Worm (Caenorhabditis elegans) whole organism, L4 larva: ENCODE data around the gene sdz-38.

ENCODE experiments used
- F37D6.2 ChIP-seq: sonication (generic microtip); optimal IDR thresholded peaks from 2 replicates; lab custom pipeline; 2016; ENCODE audit warnings: mild to moderate bottlenecking, missing genetic modification characterization, missing compliant biosample characterization
- F49E8.2 ChIP-seq: sonication (generic microtip); optimal IDR thresholded peaks from 2 replicates; lab custom pipeline; 2016; ENCODE audit warnings: missing compliant biosample characterization, mild to moderate bottlenecking, missing genetic modification characterization, borderline replicate concordance
- T20F7.1 ChIP-seq: fragments of 200-800 bp; sonication (Bioruptor generic); optimal IDR thresholded peaks from 2 replicates; lab custom pipeline; 2018; ENCODE audit warnings: mild to moderate bottlenecking, missing genetic modification characterization, missing compliant biosample characterization
- T26A8.4 ChIP-seq: fragments of 200-800 bp; sonication (Bioruptor generic); IDR thresholded peaks from 2 replicates; pipeline ENCODE4 v1.3.6; 2022; ENCODE audit warnings: missing genetic modification characterization, missing compliant biosample characterization
- Y48G9A.11 ChIP-seq: fragments of 200-800 bp; sonication (Bioruptor generic); IDR thresholded peaks from 2 replicates; pipeline ENCODE4 v1.3.6; 2022; ENCODE audit warnings: missing genetic modification reagents, missing genetic modification characterization, missing compliant biosample characterization
- Y5F2A.4 ChIP-seq: fragments of 200-800 bp; sonication (Bioruptor generic); optimal IDR thresholded peaks from 2 replicates; lab custom pipeline; 2018; ENCODE audit warnings: mild to moderate bottlenecking, missing genetic modification characterization, missing compliant biosample characterization
- ZK546.5 ChIP-seq, 2 experiments: sonication (generic microtip); optimal IDR thresholded peaks; 2 replicates each; lab custom pipeline; 2017; ENCODE audit warnings: missing biosample characterization in 2 of 2, missing genetic modification characterization in 2 of 2
- ceh-28 ChIP-seq: fragments of 150-350 bp; optimal IDR thresholded peaks from 2 replicates; lab custom pipeline; 2014; ENCODE audit warnings: missing biosample characterization, missing genetic modification reagents, missing genetic modification characterization
- ceh-62 ChIP-seq: sonication (generic microtip); optimal IDR thresholded peaks from 2 replicates; lab custom pipeline; 2017; ENCODE audit warnings: missing biosample characterization, missing genetic modification characterization
- ceh-82 ChIP-seq: sonication (generic microtip); optimal IDR thresholded peaks from 2 replicates; lab custom pipeline; 2017; ENCODE audit warnings: missing biosample characterization, missing genetic modification characterization
- daf-19 ChIP-seq: fragments of 200-800 bp; sonication (Bioruptor generic); conservative IDR thresholded peaks from 2 replicates; pipeline ENCODE4 v1.3.6; 2022; ENCODE audit warnings: missing genetic modification characterization, missing compliant biosample characterization
- daf-8 ChIP-seq: fragments of 200-800 bp; sonication (Bioruptor generic); IDR thresholded peaks from 2 replicates; pipeline ENCODE4 v1.3.6; 2022; ENCODE audit warnings: missing genetic modification characterization, missing compliant biosample characterization
- dmd-6 ChIP-seq: fragments of 200-800 bp; sonication (Bioruptor generic); IDR thresholded peaks from 2 replicates; pipeline ENCODE4 v1.3.6; 2022; ENCODE audit warnings: missing genetic modification reagents, missing genetic modification characterization, missing compliant biosample characterization
- dmd-8 ChIP-seq: fragments of 200-800 bp; sonication (Bioruptor generic); IDR thresholded peaks from 2 replicates; pipeline ENCODE4 v1.3.6; 2022; ENCODE audit warnings: missing genetic modification characterization, missing compliant biosample characterization
- dve-1 ChIP-seq: sonication (generic microtip); optimal IDR thresholded peaks from 2 replicates; lab custom pipeline; 2017; ENCODE audit warnings: antibody characterized with exemption, mild to moderate bottlenecking, missing genetic modification characterization, missing compliant biosample characterization; ENCODE audit not compliant: insufficient read depth
- egl-27 ChIP-seq: sonication (generic microtip); optimal IDR thresholded peaks from 3 replicates; lab custom pipeline; 2017; ENCODE audit warnings: missing biosample characterization, missing genetic modification reagents, missing genetic modification characterization
- hif-1 ChIP-seq, 2 experiments: sonication (generic microtip); optimal IDR thresholded peaks; 2 replicates each; lab custom pipeline; 2016 to 2017; ENCODE audit warnings: missing compliant biosample characterization in 2 of 2, missing genetic modification characterization in 2 of 2, missing genetic modification reagents in 2 of 2, missing genotype in 2 of 2, mild to moderate bottlenecking in 1 of 2
- hlh-11 ChIP-seq: fragments of 200-800 bp; sonication (Bioruptor generic); optimal IDR thresholded peaks from 2 replicates; lab custom pipeline; 2018; ENCODE audit warnings: mild to moderate bottlenecking, missing genetic modification characterization, missing compliant biosample characterization
- hlh-30 ChIP-seq: sonication (generic microtip); optimal IDR thresholded peaks from 2 replicates; lab custom pipeline; 2017; ENCODE audit warnings: antibody characterized with exemption, mild to moderate bottlenecking, missing genetic modification characterization, missing compliant biosample characterization; ENCODE audit not compliant: insufficient read depth
- jun-1 ChIP-seq: fragments of 150-350 bp; optimal IDR thresholded peaks from 2 replicates; lab custom pipeline; 2014; ENCODE audit warnings: missing biosample characterization, missing genetic modification reagents, missing genetic modification characterization
- lim-7 ChIP-seq: fragments of 200-800 bp; sonication (Bioruptor generic); IDR thresholded peaks from 2 replicates; pipeline ENCODE4 v1.3.6; 2022; ENCODE audit warnings: missing genetic modification characterization, missing compliant biosample characterization
- lin-1 ChIP-seq: fragments of 200-800 bp; sonication (Bioruptor generic); IDR thresholded peaks from 2 replicates; pipeline ENCODE4 v1.3.6; 2022; ENCODE audit warnings: missing genetic modification reagents, missing genetic modification characterization, missing compliant biosample characterization
- lin-29 ChIP-seq: fragments of 200-800 bp; sonication (Bioruptor generic); IDR thresholded peaks from 2 replicates; pipeline ENCODE4 v1.3.6; 2022; ENCODE audit warnings: missing genetic modification reagents, missing genetic modification characterization, missing compliant biosample characterization
- lin-38 ChIP-seq: fragments of 200-800 bp; sonication (Bioruptor generic); IDR thresholded peaks from 2 replicates; pipeline ENCODE4 v1.3.6; 2022; ENCODE audit warnings: missing genetic modification reagents, missing genetic modification characterization, missing compliant biosample characterization
- lin-39 ChIP-seq: fragments of 150-350 bp; optimal IDR thresholded peaks from 2 replicates; lab custom pipeline; 2014; ENCODE audit warnings: missing biosample characterization, missing genetic modification reagents, missing genetic modification characterization
- lsy-2 ChIP-seq, 2 experiments: fragments of 150-350 bp in 1 of 2; sonication (generic microtip) in 1 of 2; optimal IDR thresholded peaks; 2 replicates each; lab custom pipeline; 2014 to 2017; ENCODE audit warnings: missing biosample characterization in 2 of 2, missing genetic modification characterization in 2 of 2
- madf-5 ChIP-seq, 2 experiments: fragments of 200-800 bp; sonication (Bioruptor generic); IDR thresholded peaks; 2 replicates each; pipeline ENCODE4 v1.3.6; 2022; ENCODE audit warnings: missing compliant biosample characterization in 2 of 2, missing genetic modification characterization in 2 of 2
- madf-9 ChIP-seq: fragments of 200-800 bp; sonication (Bioruptor generic); conservative IDR thresholded peaks from 2 replicates; pipeline ENCODE4 v1.3.6; 2022; ENCODE audit warnings: missing genetic modification reagents, missing genetic modification characterization, missing compliant biosample characterization
- mdl-1 ChIP-seq, 2 experiments: fragments of 150-350 bp in 1 of 2; sonication (generic microtip) in 1 of 2; optimal IDR thresholded peaks; 2 replicates each; lab custom pipeline; 2014 to 2017; ENCODE audit warnings: missing biosample characterization in 2 of 2, missing genetic modification characterization in 2 of 2
- mep-1 ChIP-seq: fragments of 150-350 bp; sonication (generic microtip); optimal IDR thresholded peaks from 3 replicates; lab custom pipeline; 2014; ENCODE audit warnings: missing biosample characterization, missing genetic modification characterization
- mes-2 ChIP-seq: sonication (generic microtip); optimal IDR thresholded peaks from 2 replicates; lab custom pipeline; 2016; ENCODE audit warnings: missing genotype, mild to moderate bottlenecking, missing genetic modification characterization, missing compliant biosample characterization; ENCODE audit not compliant: poor library complexity, severe bottlenecking
- nhr-10 ChIP-seq: fragments of 150-350 bp; optimal IDR thresholded peaks from 2 replicates; lab custom pipeline; 2014; ENCODE audit warnings: missing biosample characterization, missing genetic modification characterization
- nhr-11 ChIP-seq: fragments of 150-350 bp; optimal IDR thresholded peaks from 2 replicates; lab custom pipeline; 2014; ENCODE audit warnings: missing biosample characterization, missing genetic modification characterization
- nhr-25 ChIP-seq: sonication (generic microtip); optimal IDR thresholded peaks from 2 replicates; lab custom pipeline; 2017; ENCODE audit warnings: missing genetic modification characterization, mild to moderate bottlenecking, missing compliant biosample characterization, antibody characterized with exemption, moderate library complexity, borderline replicate concordance; ENCODE audit not compliant: insufficient read depth
- nhr-42 ChIP-seq: fragments of 200-800 bp; sonication (Bioruptor generic); IDR thresholded peaks from 2 replicates; pipeline ENCODE4 v1.3.6; 2022; ENCODE audit warnings: missing genetic modification characterization, missing compliant biosample characterization
- nhr-48 ChIP-seq: sonication (generic microtip); optimal IDR thresholded peaks from 2 replicates; lab custom pipeline; 2016; ENCODE audit warnings: mild to moderate bottlenecking, missing genetic modification characterization, missing compliant biosample characterization
- nhr-6 ChIP-seq: fragments of 150-350 bp; optimal IDR thresholded peaks from 2 replicates; lab custom pipeline; 2014; ENCODE audit warnings: missing biosample characterization, missing genetic modification characterization
- pha-4 ChIP-seq, 2 experiments: fragments of 150-350 bp in 1 of 2; fragments of 200-800 bp in 1 of 2; sonication (Bioruptor generic) in 1 of 2; IDR thresholded peaks in 1 of 2; optimal IDR thresholded peaks in 1 of 2; 2 replicates each; pipeline versions ENCODE4 v1.3.6 to Lab custom; 2014 to 2022; ENCODE audit warnings: missing genetic modification characterization in 2 of 2, missing genetic modification reagents in 2 of 2, missing biosample characterization in 1 of 2, missing compliant biosample characterization in 1 of 2
- php-3 ChIP-seq: fragments of 200-800 bp; sonication (Bioruptor generic); IDR thresholded peaks from 2 replicates; pipeline ENCODE4 v1.3.6; 2022; ENCODE audit warnings: missing genetic modification reagents, missing genetic modification characterization, missing compliant biosample characterization
- pqm-1 ChIP-seq: sonication (generic microtip); optimal IDR thresholded peaks from 2 replicates; lab custom pipeline; 2017; ENCODE audit warnings: missing biosample characterization, missing genetic modification characterization
- rbr-2 ChIP-seq: sonication (generic microtip); optimal IDR thresholded peaks from 2 replicates; lab custom pipeline; 2016; ENCODE audit warnings: missing genotype, missing genetic modification characterization, missing compliant biosample characterization
- saeg-2 ChIP-seq: fragments of 200-800 bp; sonication (Bioruptor generic); IDR thresholded peaks from 2 replicates; pipeline ENCODE4 v1.3.6; 2022; ENCODE audit warnings: missing genetic modification reagents, missing genetic modification characterization, missing compliant biosample characterization
- snpc-4 ChIP-seq: fragments of 150-350 bp; optimal IDR thresholded peaks from 2 replicates; lab custom pipeline; 2014; ENCODE audit warnings: missing biosample characterization, missing genetic modification characterization
- spr-1 ChIP-seq: sonication (generic microtip); optimal IDR thresholded peaks from 2 replicates; lab custom pipeline; 2016; ENCODE audit warnings: mild to moderate bottlenecking, missing genetic modification characterization, missing compliant biosample characterization
- spr-3 ChIP-seq: fragments of 200-800 bp; sonication (Bioruptor generic); optimal IDR thresholded peaks from 2 replicates; lab custom pipeline; 2018; ENCODE audit warnings: mild to moderate bottlenecking, missing genetic modification characterization, missing compliant biosample characterization
- tag-97 ChIP-seq: fragments of 200-800 bp; sonication (Bioruptor generic); IDR thresholded peaks from 2 replicates; pipeline ENCODE4 v1.3.6; 2022; ENCODE audit warnings: missing genetic modification characterization, missing compliant biosample characterization
- zfp-2 ChIP-seq: sonication (generic microtip); optimal IDR thresholded peaks from 2 replicates; lab custom pipeline; 2016; ENCODE audit warnings: mild to moderate bottlenecking, missing genetic modification characterization, missing compliant biosample characterization
- zfp-3 ChIP-seq: fragments of 200-800 bp; sonication (Bioruptor generic); conservative IDR thresholded peaks from 2 replicates; pipeline ENCODE4 v1.3.6; 2022; ENCODE audit warnings: missing genetic modification reagents, missing genetic modification characterization, missing compliant biosample characterization
- ztf-11 ChIP-seq: fragments of 150-350 bp; optimal IDR thresholded peaks from 2 replicates; lab custom pipeline; 2014; ENCODE audit warnings: missing biosample characterization, missing genetic modification characterization

The sdz-38 gene

ce11 chrII:9935044-9935599 lies 46.5 kb downstream of the sdz-38 start (continued):
- no peak for TF ChIP-seq ceh-62 (tag; lab: Kevin White, UChicago)
- no peak for TF ChIP-seq spr-3
- TF ChIP-seq ceh-82 (tag; lab: Kevin White, UChicago) = no peak
- peak; percentile 64 for TF ChIP-seq dmd-6 (GFP tag; lab: Robert Waterston, UW)
- peak; percentile 53 for TF ChIP-seq pqm-1
- TF ChIP-seq nhr-48 = no peak
- no peak for TF ChIP-seq F49E8.2 (tag; lab: Kevin White, UChicago)
- no peak for TF ChIP-seq saeg-2 (GFP tag; lab: Robert Waterston, UW)
- no peak for TF ChIP-seq jun-1 (tag; lab: Kevin White, UChicago)
- no peak for TF ChIP-seq mdl-1 (tag; optimal IDR thresholded peaks at IDR 0.05; lab: Kevin White, UChicago)
- no peak for TF ChIP-seq zfp-2
- TF ChIP-seq lim-7 (GFP tag; lab: Robert Waterston, UW) = no peak
- no peak for TF ChIP-seq lin-39 (tag; lab: Kevin White, UChicago)
- no peak for TF ChIP-seq snpc-4 (tag; lab: Kevin White, UChicago)
- TF ChIP-seq Y5F2A.4 (GFP tag; lab: Kevin White, UChicago) = no peak
- peak; percentile 43 for TF ChIP-seq mep-1
- no peak for TF ChIP-seq nhr-6 (tag; lab: Kevin White, UChicago)
- TF ChIP-seq dve-1 = peak; percentile 68
- no peak for TF ChIP-seq daf-19 (GFP tag; lab: Robert Waterston, UW)
- TF ChIP-seq rbr-2 (tag; lab: Kevin White, UChicago) = no peak
- TF ChIP-seq dmd-8 = no peak
- no peak for TF ChIP-seq T20F7.1 (GFP tag; lab: Kevin White, UChicago)
- no peak for TF ChIP-seq lin-38 (GFP tag; lab: Robert Waterston, UW)
- no peak for TF ChIP-seq zfp-3
- no peak for TF ChIP-seq lsy-2 (tag; optimal IDR thresholded peaks at IDR 0.05; lab: Kevin White, UChicago)
- TF ChIP-seq ceh-28 (tag; lab: Kevin White, UChicago) = no peak
- no peak for TF ChIP-seq lin-29 (GFP tag; lab: Robert Waterston, UW)
- TF ChIP-seq hlh-30 (tag; lab: Kevin White, UChicago) = no peak
- no peak for TF ChIP-seq hif-1 (tag; optimal IDR thresholded peaks at IDR 0.05; lab: Kevin White, UChicago)
- no peak for TF ChIP-seq nhr-11 (tag; lab: Kevin White, UChicago)
- peak; percentile 32 for TF ChIP-seq hlh-11 (tag; lab: Kevin White, UChicago)
- TF ChIP-seq T26A8.4 (GFP tag; lab: Robert Waterston, UW) = no peak
- 0 out of 2 replicates have a peak, but pooled peaks have one; percentile 8 for TF ChIP-seq madf-9 (GFP tag; lab: Robert Waterston, UW)
- no peak for TF ChIP-seq ztf-11 (tag; lab: Kevin White, UChicago)
- no peak for TF ChIP-seq Y48G9A.11 (GFP tag; lab: Robert Waterston, UW)
- no peak for TF ChIP-seq ZK546.5 (tag; optimal IDR thresholded peaks at IDR 0.05; lab: Kevin White, UChicago)
- TF ChIP-seq egl-27 = no peak
- peak; percentile 16 for TF ChIP-seq nhr-25
- peak; percentile 3 for TF ChIP-seq nhr-10 (tag; lab: Kevin White, UChicago)
- TF ChIP-seq mes-2 = no peak
- TF ChIP-seq lin-1 (GFP tag; lab: Robert Waterston, UW) = no peak
- no peak for TF ChIP-seq php-3 (GFP tag; lab: Robert Waterston, UW)
- no peak for TF ChIP-seq daf-8 (GFP tag; lab: Robert Waterston, UW)
- TF ChIP-seq F37D6.2 (tag; lab: Kevin White, UChicago) = no peak
- no peak for TF ChIP-seq madf-5 (GFP tag; IDR thresholded peaks at IDR 0.05; lab: Robert Waterston, UW)
- TF ChIP-seq spr-1 (tag; lab: Kevin White, UChicago) = no peak
- no peak for TF ChIP-seq pha-4 (GFP tag; IDR thresholded peaks at IDR 0.05; lab: Robert Waterston, UW)
- no peak for TF ChIP-seq pha-4 (tag; optimal IDR thresholded peaks at IDR 0.05; lab: Kevin White, UChicago)
- TF ChIP-seq tag-97 (GFP tag; lab: Robert Waterston, UW) = no peak
- TF ChIP-seq nhr-42 = no peak
- TF ChIP-seq, all 104 proteins: peak for 11
